Fruit fly (Drosophila melanogaster): ENCODE measurements around the gene tey.

DNA sequence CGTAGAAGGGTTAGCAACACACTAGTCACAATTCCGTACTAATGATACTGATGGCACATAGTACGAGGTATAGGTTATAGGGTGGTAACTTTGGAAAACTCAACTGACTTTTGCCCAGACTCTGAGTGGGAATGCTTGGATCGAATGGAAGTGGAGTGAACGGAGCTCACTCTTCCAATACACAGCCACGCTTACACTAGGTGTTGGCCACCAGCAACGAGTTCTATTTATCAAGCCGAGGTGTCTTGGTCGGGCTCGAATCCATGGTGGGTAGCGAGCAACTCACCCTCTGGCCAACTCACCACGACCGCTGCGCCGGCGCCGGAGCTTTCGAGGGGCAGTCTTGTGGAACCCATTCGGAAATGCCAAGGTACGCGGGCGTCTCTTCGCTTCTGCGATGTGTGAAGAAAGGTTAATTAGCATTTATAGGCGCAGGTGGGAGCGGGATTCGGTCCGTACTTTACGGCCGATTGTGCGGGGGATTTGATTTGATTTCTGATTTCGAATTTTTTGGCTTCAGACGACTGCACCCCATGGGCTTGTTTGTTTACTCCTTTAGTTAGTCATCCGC, 31.2 kb upstream of the tey start, which contains the start of gene verm:
- TF ChIP-seq rn (GFP tag; IDR thresholded peaks at IDR 0.05): no peak
- no peak for TF ChIP-seq CG10348 (GFP tag; IDR thresholded peaks at IDR 0.05)
- TF ChIP-seq CG8301 (tag; optimal IDR thresholded peaks at IDR 0.05): no peak
